Worm (Caenorhabditis elegans) whole organism, L4 larva: ENCODE data around the gene M18.3.
A peak's percentile ranks its signal among the peaks of the same experiment; 100 is the strongest.
"Not testable (repeated sequence)": the region's sequence is repeated elsewhere in the genome, so short reads cannot be mapped to it uniquely, and the experiment has no call there.

Experiments used
- R02D3.7 ChIP-seq: fragments of 150-350 bp; sonication (generic microtip); optimal IDR thresholded peaks from 3 replicates; lab custom pipeline; 2014; ENCODE audit warnings: missing biosample characterization, missing genetic modification characterization
- T26A8.4 ChIP-seq: fragments of 200-800 bp; sonication (Bioruptor generic); IDR thresholded peaks from 2 replicates; pipeline ENCODE4 v1.3.6; 2022; ENCODE audit warnings: missing genetic modification characterization, missing compliant biosample characterization
- Y48G9A.11 ChIP-seq: fragments of 200-800 bp; sonication (Bioruptor generic); IDR thresholded peaks from 2 replicates; pipeline ENCODE4 v1.3.6; 2022; ENCODE audit warnings: missing genetic modification reagents, missing genetic modification characterization, missing compliant biosample characterization
- ZK337.2 ChIP-seq: fragments of 200-800 bp; sonication (Bioruptor generic); IDR thresholded peaks from 2 replicates; pipeline ENCODE4 v1.3.6; 2022; ENCODE audit warnings: missing genetic modification reagents, missing genetic modification characterization, missing compliant biosample characterization
- ZK546.5 ChIP-seq, 2 experiments: sonication (generic microtip); optimal IDR thresholded peaks; 2 replicates each; lab custom pipeline; 2017; ENCODE audit warnings: missing biosample characterization in 2 of 2, missing genetic modification characterization in 2 of 2
- aly-2 ChIP-seq: sonication (generic microtip); optimal IDR thresholded peaks from 2 replicates; lab custom pipeline; 2018; ENCODE audit warnings: missing biosample characterization, missing genetic modification characterization
- ceh-20 ChIP-seq: fragments of 200-800 bp; sonication (Bioruptor generic); IDR thresholded peaks from 2 replicates; pipeline ENCODE4 v1.3.6; 2022; ENCODE audit warnings: missing genetic modification reagents, missing genetic modification characterization, missing compliant biosample characterization
- ceh-28 ChIP-seq: fragments of 150-350 bp; optimal IDR thresholded peaks from 2 replicates; lab custom pipeline; 2014; ENCODE audit warnings: missing biosample characterization, missing genetic modification reagents, missing genetic modification characterization
- ctbp-1 ChIP-seq: fragments of 200-800 bp; sonication (Bioruptor generic); IDR thresholded peaks from 2 replicates; pipeline ENCODE4 v1.3.6; 2022; ENCODE audit warnings: missing genetic modification reagents, missing genetic modification characterization, missing compliant biosample characterization
- daf-12 ChIP-seq: fragments of 150-350 bp; optimal IDR thresholded peaks from 2 replicates; lab custom pipeline; 2014; ENCODE audit warnings: missing biosample characterization, missing genetic modification reagents, missing genetic modification characterization
- dmd-6 ChIP-seq: fragments of 200-800 bp; sonication (Bioruptor generic); IDR thresholded peaks from 2 replicates; pipeline ENCODE4 v1.3.6; 2022; ENCODE audit warnings: missing genetic modification reagents, missing genetic modification characterization, missing compliant biosample characterization
- dve-1 ChIP-seq: sonication (generic microtip); optimal IDR thresholded peaks from 2 replicates; lab custom pipeline; 2017; ENCODE audit warnings: antibody characterized with exemption, mild to moderate bottlenecking, missing genetic modification characterization, missing compliant biosample characterization; ENCODE audit not compliant: insufficient read depth
- egl-43 ChIP-seq: fragments of 200-800 bp; sonication (Bioruptor generic); IDR thresholded peaks from 2 replicates; pipeline ENCODE4 v1.3.6; 2022; ENCODE audit warnings: missing genetic modification reagents, missing genetic modification characterization, missing compliant biosample characterization
- fos-1 ChIP-seq: fragments of 150-350 bp; optimal IDR thresholded peaks from 2 replicates; lab custom pipeline; 2014; ENCODE audit warnings: missing biosample characterization, missing genetic modification characterization
- hif-1 ChIP-seq, 2 experiments: sonication (generic microtip); optimal IDR thresholded peaks; 2 replicates each; lab custom pipeline; 2016 to 2017; ENCODE audit warnings: missing compliant biosample characterization in 2 of 2, missing genetic modification characterization in 2 of 2, missing genetic modification reagents in 2 of 2, missing genotype in 2 of 2, mild to moderate bottlenecking in 1 of 2
- hlh-30 ChIP-seq: sonication (generic microtip); optimal IDR thresholded peaks from 2 replicates; lab custom pipeline; 2017; ENCODE audit warnings: antibody characterized with exemption, mild to moderate bottlenecking, missing genetic modification characterization, missing compliant biosample characterization; ENCODE audit not compliant: insufficient read depth
- hmg-1.1 ChIP-seq: fragments of 200-800 bp; sonication (Bioruptor generic); IDR thresholded peaks from 2 replicates; pipeline ENCODE4 v1.3.6; 2022; ENCODE audit warnings: missing genetic modification reagents, missing genetic modification characterization, missing compliant biosample characterization
- jun-1 ChIP-seq: fragments of 150-350 bp; optimal IDR thresholded peaks from 2 replicates; lab custom pipeline; 2014; ENCODE audit warnings: missing biosample characterization, missing genetic modification reagents, missing genetic modification characterization
- lin-15B ChIP-seq: fragments of 150-350 bp; sonication (generic microtip); optimal IDR thresholded peaks from 3 replicates; lab custom pipeline; 2014; ENCODE audit warnings: missing biosample characterization, missing genetic modification characterization
- lin-38 ChIP-seq: fragments of 200-800 bp; sonication (Bioruptor generic); IDR thresholded peaks from 2 replicates; pipeline ENCODE4 v1.3.6; 2022; ENCODE audit warnings: missing genetic modification reagents, missing genetic modification characterization, missing compliant biosample characterization
- lin-39 ChIP-seq: fragments of 150-350 bp; optimal IDR thresholded peaks from 2 replicates; lab custom pipeline; 2014; ENCODE audit warnings: missing biosample characterization, missing genetic modification reagents, missing genetic modification characterization
- madf-9 ChIP-seq: fragments of 200-800 bp; sonication (Bioruptor generic); conservative IDR thresholded peaks from 2 replicates; pipeline ENCODE4 v1.3.6; 2022; ENCODE audit warnings: missing genetic modification reagents, missing genetic modification characterization, missing compliant biosample characterization
- mes-2 ChIP-seq: sonication (generic microtip); optimal IDR thresholded peaks from 2 replicates; lab custom pipeline; 2016; ENCODE audit warnings: missing genotype, mild to moderate bottlenecking, missing genetic modification characterization, missing compliant biosample characterization; ENCODE audit not compliant: poor library complexity, severe bottlenecking
- nhr-102 ChIP-seq: sonication (generic microtip); optimal IDR thresholded peaks from 2 replicates; lab custom pipeline; 2016; ENCODE audit warnings: mild to moderate bottlenecking, missing genetic modification characterization, moderate library complexity, missing compliant biosample characterization
- nhr-41 ChIP-seq: fragments of 200-800 bp; sonication (Bioruptor generic); IDR thresholded peaks from 2 replicates; pipeline ENCODE4 v1.3.6; 2022; ENCODE audit warnings: missing genetic modification reagents, missing genetic modification characterization, missing compliant biosample characterization
- nhr-48 ChIP-seq: sonication (generic microtip); optimal IDR thresholded peaks from 2 replicates; lab custom pipeline; 2016; ENCODE audit warnings: mild to moderate bottlenecking, missing genetic modification characterization, missing compliant biosample characterization
- set-16 ChIP-seq: fragments of 200-800 bp; sonication (Bioruptor generic); IDR thresholded peaks from 2 replicates; pipeline ENCODE4 v1.3.6; 2022; ENCODE audit warnings: missing genetic modification reagents, missing genetic modification characterization, missing compliant biosample characterization
- spr-3 ChIP-seq: fragments of 200-800 bp; sonication (Bioruptor generic); optimal IDR thresholded peaks from 2 replicates; lab custom pipeline; 2018; ENCODE audit warnings: mild to moderate bottlenecking, missing genetic modification characterization, missing compliant biosample characterization
- unc-39 ChIP-seq: sonication (generic microtip); optimal IDR thresholded peaks from 2 replicates; lab custom pipeline; 2017; ENCODE audit warnings: missing biosample characterization, missing genetic modification characterization
- unc-62 ChIP-seq, 3 experiments: fragments of 150-350 bp in 1 of 3; sonication (generic microtip); optimal IDR thresholded peaks in 2 of 3; peaks in 1 of 3; 1 replicate in 1 of 3; 2 replicates in 2 of 3; lab custom pipeline; 2014 to 2017; ENCODE audit warnings: missing biosample characterization in 3 of 3, missing genetic modification characterization in 3 of 3, missing genetic modification reagents in 3 of 3, missing genotype in 1 of 3
- zfp-3 ChIP-seq: fragments of 200-800 bp; sonication (Bioruptor generic); conservative IDR thresholded peaks from 2 replicates; pipeline ENCODE4 v1.3.6; 2022; ENCODE audit warnings: missing genetic modification reagents, missing genetic modification characterization, missing compliant biosample characterization
- ztf-7 ChIP-seq: fragments of 150-350 bp; optimal IDR thresholded peaks from 2 replicates; lab custom pipeline; 2014; ENCODE audit warnings: missing biosample characterization, missing genetic modification characterization

Gene M18.3

ce11 chrIV:12129204-12129603, 23.5 kb downstream of the M18.3 start, which contains the start of gene lin-24 (continued):
- TF ChIP-seq aly-2 (no peak), hlh-30 (tag; lab: Kevin White, UChicago) (no peak), T26A8.4 (no peak), dmd-6 (GFP tag; lab: Robert Waterston, UW) (no peak), ZK337.2 (GFP tag; lab: Robert Waterston, UW) (no peak)

DNA sequence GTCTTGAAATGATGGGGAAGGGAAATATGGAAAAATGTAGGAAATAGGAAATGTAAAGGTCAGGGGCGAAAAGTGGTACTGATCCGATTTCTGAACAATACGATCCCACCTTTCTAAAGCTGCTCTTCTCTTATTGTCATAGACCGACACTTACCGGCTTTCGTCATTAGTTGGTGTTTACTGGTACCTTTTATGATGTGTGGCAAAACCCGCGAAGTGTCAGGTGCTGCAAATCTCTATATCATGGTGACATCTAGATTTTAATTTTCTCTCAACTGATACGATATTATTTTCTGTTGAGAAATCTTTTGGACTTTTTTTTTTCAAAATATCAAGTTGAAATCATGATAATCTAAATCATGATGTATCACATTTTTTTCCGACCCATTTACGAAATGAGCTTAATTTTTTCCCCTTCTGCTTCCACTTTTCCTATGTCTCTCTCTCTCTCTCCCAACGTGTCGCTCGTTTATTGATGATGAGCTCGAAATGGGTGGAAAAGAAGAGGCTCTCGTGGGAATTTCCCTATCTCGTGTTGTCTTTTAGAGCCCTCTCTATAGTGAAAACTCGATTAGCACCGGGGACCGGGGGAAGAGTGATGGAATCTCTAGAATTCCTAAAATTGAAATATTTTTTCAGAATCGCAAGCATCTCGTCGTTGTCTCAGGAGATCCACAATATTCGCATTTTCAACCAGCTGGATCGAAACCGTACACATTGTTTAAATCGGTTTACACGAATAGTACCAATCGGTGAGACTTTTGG, 25.8 kb downstream of the M18.3 start:
- no peak for TF ChIP-seq ctbp-1 (GFP tag; lab: Robert Waterston, UW)
- no peak for TF ChIP-seq Y48G9A.11 (GFP tag; lab: Robert Waterston, UW)
- TF ChIP-seq zfp-3 (GFP tag; lab: Robert Waterston, UW): no peak
- peak; percentile 17 for TF ChIP-seq hlh-30 (tag; lab: Kevin White, UChicago)
- peak in 1 of 2 experiments; percentile 60 for TF ChIP-seq unc-62 (GFP tag; optimal IDR thresholded peaks at IDR 0.05 in 1 of 2; lab: Kevin White, UChicago)
- TF ChIP-seq unc-62 (tag; optimal IDR thresholded peaks at IDR 0.05; lab: Kevin White, UChicago): no peak
- TF ChIP-seq ceh-20: 0 out of 2 replicates have a peak, but pooled peaks have one; percentile 16
- TF ChIP-seq, all 104 proteins: peak for 3

- TF ChIP-seq jun-1 (tag; lab: Kevin White, UChicago) (no peak), mes-2 (peak; percentile 1)
Measured at ce11 chrIV:12133776-12134175, 28.1 kb downstream of the M18.3 start.

- TF ChIP-seq egl-43 (GFP tag; lab: Robert Waterston, UW) (no peak), ZK546.5 (tag; optimal IDR thresholded peaks at IDR 0.05; lab: Kevin White, UChicago) (no peak), lin-38 (GFP tag; lab: Robert Waterston, UW) (no peak)
Measured at ce11 chrIV:12134991-12135390, 29.3 kb downstream of the M18.3 start.

DNA sequence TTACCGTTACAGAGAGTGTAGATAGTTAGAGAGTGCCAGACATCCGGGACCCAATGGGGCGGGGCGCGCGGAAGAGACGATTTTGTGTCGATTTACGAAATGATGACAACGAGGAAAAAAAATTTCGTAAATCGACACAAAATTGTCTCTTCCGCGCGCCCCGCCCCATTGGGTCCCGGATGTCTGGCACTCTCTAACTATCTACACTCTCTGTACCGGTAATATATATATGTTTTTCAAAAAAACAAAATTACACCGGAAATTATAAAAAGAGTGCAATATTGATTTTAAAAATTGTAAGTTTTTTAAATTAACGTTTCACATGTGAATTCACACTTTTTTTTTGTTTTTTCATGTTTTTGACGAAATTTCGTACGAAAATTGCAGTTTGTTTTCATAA, 32.4 kb downstream of the M18.3 start, which contains the start of gene B0001.4:
Gene B0001.4, minus strand, starts transcription at position 101 of the 400 bp plus-strand sequence.
- TF ChIP-seq ceh-28; ztf-7 (tag; lab: Kevin White, UChicago); daf-12 (tag; lab: Kevin White, UChicago): not testable (repeated sequence)
- TF ChIP-seq, all 104 proteins: peak for 0; not testable (repeated sequence) for 104

- peak in 1 of 2 experiments; percentile 50 for TF ChIP-seq unc-62 (GFP tag; optimal IDR thresholded peaks at IDR 0.05 in 1 of 2; lab: Kevin White, UChicago)
- no peak for TF ChIP-seq unc-62 (tag; optimal IDR thresholded peaks at IDR 0.05; lab: Kevin White, UChicago)
- no peak for TF ChIP-seq set-16
- no peak for TF ChIP-seq lin-15B
- no peak for TF ChIP-seq ZK337.2 (GFP tag; lab: Robert Waterston, UW)
Measured at ce11 chrIV:12140959-12141358, 35.3 kb downstream of the M18.3 start, which contains the start of gene B0001.8. B0001.8 (minus strand) TSS chrIV:12141059.

DNA sequence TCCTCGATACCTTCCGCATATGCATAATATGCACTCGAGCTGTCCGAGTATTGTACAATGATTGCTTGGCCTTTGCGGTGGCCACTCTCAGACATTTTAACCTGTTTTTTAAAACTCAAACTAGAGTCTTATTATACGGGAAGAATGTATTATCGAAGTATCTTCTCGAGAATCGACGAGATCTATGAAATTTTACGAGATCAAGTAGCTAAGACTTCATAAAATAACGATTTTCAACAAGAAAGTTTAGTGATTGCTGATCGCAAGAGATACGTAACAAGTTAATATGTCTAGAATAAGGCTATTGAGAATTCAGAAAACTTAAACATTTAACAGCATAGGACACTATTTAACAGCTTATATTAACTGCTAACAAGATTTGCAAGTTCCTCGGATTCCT, 37.6 kb downstream of the M18.3 start, which contains the start of gene B0001.5:
Gene B0001.5, minus strand, starts transcription at position 101 of the 400 bp plus-strand sequence.
- TF ChIP-seq madf-9 (no peak), hmg-1.1 (no peak), dve-1 (tag; lab: Kevin White, UChicago) (no peak), unc-62 (GFP tag; optimal IDR thresholded peaks at IDR 0.05 in 1 of 2; lab: Kevin White, UChicago) (no peak), unc-62 (tag; optimal IDR thresholded peaks at IDR 0.05; lab: Kevin White, UChicago) (no peak), fos-1 (tag; lab: Kevin White, UChicago) (no peak), hlh-30 (tag; lab: Kevin White, UChicago) (no peak), lin-39 (no peak), R02D3.7 (tag; lab: Kevin White, UChicago) (no peak), nhr-41 (GFP tag; lab: Robert Waterston, UW) (no peak), nhr-48 (tag; lab: Kevin White, UChicago) (no peak), spr-3 (GFP tag; lab: Kevin White, UChicago) (no peak), hif-1 (tag; optimal IDR thresholded peaks at IDR 0.05; lab: Kevin White, UChicago) (no peak), nhr-102 (tag; lab: Kevin White, UChicago) (no peak), dmd-6 (GFP tag; lab: Robert Waterston, UW) (no peak), unc-39 (tag; lab: Kevin White, UChicago) (no peak), ZK337.2 (GFP tag; lab: Robert Waterston, UW) (no peak)
